Fruit fly (Drosophila melanogaster): Measurements from ENCODE around the gene CecA2.
A peak's percentile ranks its signal among the peaks of the same experiment; 100 is the strongest.

The CecA2 gene

dm6 chr3R:30196128-30196527 is 15.8 kb upstream of the CecA2 start, which contains the start of gene CG15531 (continued):
- no peak for TF ChIP-seq CG11085 (GFP tag; IDR thresholded peaks at IDR 0.05)
- no peak for TF ChIP-seq CG3838 (GFP tag; optimal IDR thresholded peaks at IDR 0.05)
- no peak for TF ChIP-seq seq (GFP tag; IDR thresholded peaks at IDR 0.05)
- TF ChIP-seq stwl (tag; optimal IDR thresholded peaks at IDR 0.05), result no peak
- TF ChIP-seq CG33557 (GFP tag; optimal IDR thresholded peaks at IDR 0.05), result no peak

dm6 chr3R:30197796-30198195 is 14.2 kb upstream of the CecA2 start:
- TF ChIP-seq oc (tag; optimal IDR thresholded peaks at IDR 0.05) (no peak), Nf-YA (GFP tag; IDR thresholded peaks at IDR 0.05) (no peak), Pdp1 (GFP tag; optimal IDR thresholded peaks at IDR 0.05) (peak in 1 of 2 experiments; percentile 88), CG12769 (tag; optimal IDR thresholded peaks at IDR 0.05) (peak; percentile 68), Nf-YB (GFP tag; optimal IDR thresholded peaks at IDR 0.05) (no peak), sisA (GFP tag; IDR thresholded peaks at IDR 0.05) (no peak), CG11456 (GFP tag; IDR thresholded peaks at IDR 0.05) (no peak), CG5245 (GFP tag; optimal IDR thresholded peaks at IDR 0.05) (no peak), Camta (GFP tag; optimal IDR thresholded peaks at IDR 0.05) (no peak), Hr78 (GFP tag; optimal IDR thresholded peaks at IDR 0.05) (peak in 1 of 2 experiments; percentile 97), Deaf1 (tag; optimal IDR thresholded peaks at IDR 0.05) (peak; percentile 22), sug (tag; optimal IDR thresholded peaks at IDR 0.05) (peak; percentile 3), Lim3 (GFP tag; IDR thresholded peaks at IDR 0.05) (no peak), CG17186 (GFP tag; optimal IDR thresholded peaks at IDR 0.05) (no peak), CG14710 (tag; optimal IDR thresholded peaks at IDR 0.05) (no peak), ci (GFP tag; IDR thresholded peaks at IDR 0.05) (no peak)

- TF ChIP-seq psq (GFP tag; optimal IDR thresholded peaks at IDR 0.05) (no peak), slp2 (GFP tag; optimal IDR thresholded peaks at IDR 0.05) (no peak), dati (GFP tag; IDR thresholded peaks at IDR 0.05) (no peak), gem (tag; optimal IDR thresholded peaks at IDR 0.05) (peak; percentile 10), fru (optimal IDR thresholded peaks at IDR 0.05) (no peak), GATAe (GFP tag; conservative IDR thresholded peaks at IDR 0.05) (no peak), CG11247 (GFP tag; IDR thresholded peaks at IDR 0.05) (no peak), run (tag; optimal IDR thresholded peaks at IDR 0.05) (no peak), CG13123 (GFP tag; optimal IDR thresholded peaks at IDR 0.05) (no peak), Mes4 (GFP tag; optimal IDR thresholded peaks at IDR 0.05) (no peak), CG1529 (GFP tag; optimal IDR thresholded peaks at IDR 0.05) (no peak), CG3407 (GFP tag; optimal IDR thresholded peaks at IDR 0.05) (no peak), CG9932 (GFP tag; IDR thresholded peaks at IDR 0.05) (no peak; the same call in 1 of the 2 replicates), seq (GFP tag; IDR thresholded peaks at IDR 0.05) (no peak), gfzf (GFP tag; optimal IDR thresholded peaks at IDR 0.05) (no peak), Usf (GFP tag; optimal IDR thresholded peaks at IDR 0.05) (no peak), ara (GFP tag; IDR thresholded peaks at IDR 0.05) (no peak), gsb-n (tag; optimal IDR thresholded peaks at IDR 0.05) (no peak), unc-4 (GFP tag; IDR thresholded peaks at IDR 0.05; ENCODE audit: partially characterized antibody) (no peak), MBD-R2 (GFP tag; IDR thresholded peaks at IDR 0.05) (peak; percentile 14; the same call in 1 of the 2 replicates), luna (GFP tag; optimal IDR thresholded peaks at IDR 0.05) (no peak), salm (tag; optimal IDR thresholded peaks at IDR 0.05) (no peak), crol (GFP tag; IDR thresholded peaks at IDR 0.05) (no peak), CG18011 (GFP tag; optimal IDR thresholded peaks at IDR 0.05) (no peak), CG17186 (GFP tag; optimal IDR thresholded peaks at IDR 0.05) (no peak), pan (optimal IDR thresholded peaks at IDR 0.05) (no peak), pan (GFP tag; optimal IDR thresholded peaks at IDR 0.05 in 1 of 2, IDR thresholded peaks at IDR 0.05 in 1 of 2) (no peak), hkb (optimal IDR thresholded peaks at IDR 0.05) (no peak), hkb (GFP tag; IDR thresholded peaks at IDR 0.05) (no peak), CG14050 (GFP tag; IDR thresholded peaks at IDR 0.05) (no peak), bigmax (GFP tag; optimal IDR thresholded peaks at IDR 0.05) (no peak), CG12219 (GFP tag; optimal IDR thresholded peaks at IDR 0.05) (no peak)
Observed at dm6 chr3R:30198793-30199192, 13.2 kb upstream of the CecA2 start.

Data from whole organism, embryonic.